Fruit fly (Drosophila melanogaster): ENCODE measurements around the gene fwd.

The fwd gene

DNA sequence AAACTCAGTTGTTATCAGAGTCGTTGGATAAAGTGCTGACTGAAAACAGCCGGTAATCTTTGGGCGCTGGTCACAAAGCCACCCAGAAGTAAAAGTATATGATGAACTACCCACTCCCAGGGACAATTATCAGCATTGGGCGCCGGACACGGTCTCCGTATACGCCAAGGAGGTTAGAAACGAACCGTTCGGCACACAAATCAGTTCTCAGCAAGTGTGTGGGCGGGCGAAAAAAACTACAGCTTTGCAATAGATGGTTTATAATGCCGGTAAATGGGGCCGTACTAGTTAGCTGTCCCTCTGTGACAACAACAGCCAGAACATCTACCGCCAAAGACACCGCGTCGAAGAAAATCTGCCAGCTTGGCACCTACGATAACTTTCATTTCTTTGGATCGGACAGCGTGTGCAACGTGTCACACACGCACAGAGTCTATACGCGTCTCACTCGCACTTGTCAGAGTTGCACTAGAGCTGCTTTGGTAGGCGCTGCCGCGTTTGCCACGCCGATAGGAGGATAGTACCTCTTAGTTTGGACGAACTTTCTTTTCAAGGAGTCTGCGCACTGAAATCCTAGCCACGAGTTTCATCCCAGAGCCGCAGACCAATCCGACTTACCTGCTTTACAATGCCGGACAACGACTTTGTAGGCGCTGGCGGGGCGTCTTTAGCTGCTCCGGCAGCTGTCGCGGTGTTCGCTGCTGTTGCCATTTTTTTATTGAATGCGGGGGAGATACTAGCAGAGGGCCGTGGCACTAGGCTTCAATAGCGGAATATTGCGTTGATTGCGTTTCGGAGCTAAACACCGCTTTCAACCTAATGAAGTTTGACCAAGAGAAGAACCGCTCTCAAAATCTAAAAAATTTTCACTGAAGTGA, 55.9 kb downstream of the fwd start:
- TF ChIP-seq usp (GFP tag; optimal IDR thresholded peaks at IDR 0.05) (no peak), CG8478 (optimal IDR thresholded peaks at IDR 0.05) (no peak), psq (optimal IDR thresholded peaks at IDR 0.05) (no peak), Dll (optimal IDR thresholded peaks at IDR 0.05) (no peak), pan (optimal IDR thresholded peaks at IDR 0.05) (no peak), EcR (GFP tag; optimal IDR thresholded peaks at IDR 0.05) (no peak)

DNA sequence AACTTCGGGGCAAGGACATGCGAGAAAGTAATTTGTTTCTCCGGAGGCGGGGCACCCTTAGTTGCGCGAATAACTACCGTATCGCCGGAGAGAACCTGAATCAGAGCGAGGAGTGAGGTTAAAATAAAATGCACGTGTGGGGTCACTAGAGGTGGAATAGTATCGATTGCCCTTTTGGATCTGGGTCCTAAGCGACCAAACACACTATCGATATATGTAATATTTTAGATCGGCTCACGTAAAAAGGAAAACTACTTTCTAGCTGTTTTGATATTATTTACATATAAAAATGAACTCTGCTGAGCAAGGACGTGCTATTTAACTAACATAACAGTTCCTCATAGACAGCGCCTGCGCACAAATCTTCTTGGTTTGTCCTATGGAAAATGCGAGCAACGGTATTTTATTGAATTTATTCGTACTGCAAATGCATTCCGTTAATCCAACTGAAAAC, 56.9 kb downstream of the fwd start:
- TF ChIP-seq psq (optimal IDR thresholded peaks at IDR 0.05) (no peak), usp (GFP tag; optimal IDR thresholded peaks at IDR 0.05) (no peak), Dll (optimal IDR thresholded peaks at IDR 0.05) (no peak), pan (optimal IDR thresholded peaks at IDR 0.05) (no peak), CG8478 (optimal IDR thresholded peaks at IDR 0.05) (no peak), EcR (GFP tag; optimal IDR thresholded peaks at IDR 0.05) (no peak)

DNA sequence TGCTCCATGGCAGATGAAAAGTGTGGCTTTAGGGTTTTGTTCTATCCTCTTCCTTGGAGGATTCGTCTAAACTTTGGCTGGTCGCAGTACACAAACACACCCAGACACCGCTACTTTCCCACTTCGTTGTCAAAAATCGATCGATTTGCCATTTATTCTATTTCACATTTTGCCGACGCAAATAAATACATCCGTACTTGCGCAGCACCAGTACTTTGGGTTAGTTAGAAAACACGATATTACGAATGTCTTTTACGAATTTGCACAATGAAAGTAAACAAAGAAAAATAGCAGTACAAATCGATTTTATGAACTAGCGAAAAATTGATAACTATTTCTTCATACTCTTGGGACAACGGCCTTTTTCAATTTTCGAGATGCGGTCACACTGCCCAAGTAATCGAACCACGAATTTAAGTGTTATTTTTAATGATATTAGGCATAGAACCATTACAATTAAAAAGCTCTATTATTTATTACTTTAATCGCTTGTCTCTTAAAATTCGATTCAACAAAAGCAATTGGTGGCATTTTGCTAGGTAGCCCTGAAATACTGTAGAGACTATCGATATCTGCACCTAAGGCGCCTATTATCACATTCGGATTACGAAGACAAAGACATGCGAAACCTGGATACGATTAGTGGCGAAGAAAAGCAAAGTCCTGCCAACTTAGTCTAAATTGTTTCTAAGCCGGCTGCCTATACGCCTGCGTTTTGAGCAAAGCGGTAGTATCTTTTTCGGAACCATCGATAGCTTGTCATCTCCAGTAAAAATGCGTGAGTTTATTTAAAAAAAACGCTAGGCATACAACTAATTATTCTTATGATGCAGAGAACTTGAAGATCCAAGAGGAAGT, 61.8 kb downstream of the fwd start, which contains the start of the genes DIP2 and wac:
DIP2 (minus strand) TSS at position 337 of the 858 bp plus-strand sequence.
wac (plus strand) TSS at position 559 of the 858 bp plus-strand sequence.
- TF ChIP-seq pan (optimal IDR thresholded peaks at IDR 0.05) (no peak), EcR (GFP tag; optimal IDR thresholded peaks at IDR 0.05) (no peak), usp (GFP tag; optimal IDR thresholded peaks at IDR 0.05) (no peak), Dll (optimal IDR thresholded peaks at IDR 0.05) (no peak), CG8478 (optimal IDR thresholded peaks at IDR 0.05) (no peak), psq (optimal IDR thresholded peaks at IDR 0.05) (no peak)
